Fruit fly (Drosophila melanogaster): ENCODE data around the gene Hmgcr.

Gene Hmgcr

dm6 chr3R:23747446-23747845 lies 14.3 kb downstream of the Hmgcr start:
- no peak for TF ChIP-seq CG9797 (GFP tag; optimal IDR thresholded peaks at IDR 0.05)
- no peak for TF ChIP-seq CG10431 (GFP tag; optimal IDR thresholded peaks at IDR 0.05)
- no peak for TF ChIP-seq CG17359 (tag; optimal IDR thresholded peaks at IDR 0.05)
- TF ChIP-seq jigr1 (GFP tag; IDR thresholded peaks at IDR 0.05), result no peak
- no peak for TF ChIP-seq HmgD (GFP tag; optimal IDR thresholded peaks at IDR 0.05)
- TF ChIP-seq ham (GFP tag; IDR thresholded peaks at IDR 0.05), result no peak
- TF ChIP-seq otp (GFP tag; IDR thresholded peaks at IDR 0.05), result peak; percentile 31; the same call in 1 of the 3 replicates
- TF ChIP-seq CG9609 (GFP tag; optimal IDR thresholded peaks at IDR 0.05), result no peak
- TF ChIP-seq CG6175 (GFP tag; IDR thresholded peaks at IDR 0.05), result no peak
- no peak for TF ChIP-seq HLH4C (GFP tag; IDR thresholded peaks at IDR 0.05; ENCODE audit: partially characterized antibody)
- no peak for TF ChIP-seq CG12942 (GFP tag; optimal IDR thresholded peaks at IDR 0.05)
- peak; percentile 57 for TF ChIP-seq cwo (GFP tag; optimal IDR thresholded peaks at IDR 0.05)

dm6 chr3R:23752728-23753127 lies 19.6 kb downstream of the Hmgcr start, which contains the start of the genes RanBP3 and Rpt5:
Gene RanBP3 (minus strand): TSS chr3R:23752834.
Gene Rpt5 (plus strand): TSS chr3R:23752876.
- TF ChIP-seq Opbp (GFP tag; IDR thresholded peaks at IDR 0.05; ENCODE audit: partially characterized antibody) (peak; percentile 90), CG3065 (GFP tag; optimal IDR thresholded peaks at IDR 0.05) (no peak), zf30C (GFP tag; optimal IDR thresholded peaks at IDR 0.05) (no peak), chif (GFP tag; optimal IDR thresholded peaks at IDR 0.05) (no peak), CG10209 (GFP tag; optimal IDR thresholded peaks at IDR 0.05) (peak; percentile 55), sr (GFP tag; IDR thresholded peaks at IDR 0.05) (no peak), E2f1 (GFP tag; IDR thresholded peaks at IDR 0.05) (peak; percentile 51; the same call in 1 of the 2 replicates), Nf-YC (tag; optimal IDR thresholded peaks at IDR 0.05) (no peak), CG13424 (tag; optimal IDR thresholded peaks at IDR 0.05) (peak; percentile 10), CG14860 (GFP tag; IDR thresholded peaks at IDR 0.05; ENCODE audit: partially characterized antibody) (peak; percentile 69), ara (GFP tag; IDR thresholded peaks at IDR 0.05) (peak; percentile 49; the same call in 1 of the 2 replicates), pzg (GFP tag; optimal IDR thresholded peaks at IDR 0.05) (peak; percentile 89), lilli (GFP tag; optimal IDR thresholded peaks at IDR 0.05) (peak; percentile 77), CG2678 (tag; optimal IDR thresholded peaks at IDR 0.05) (no peak), CG9437 (GFP tag; optimal IDR thresholded peaks at IDR 0.05) (no peak), zen2 (GFP tag; IDR thresholded peaks at IDR 0.05; ENCODE audit: partially characterized antibody) (peak; percentile 76), nerfin-2 (GFP tag; IDR thresholded peaks at IDR 0.05; ENCODE audit: partially characterized antibody) (peak; percentile 75), CG11398 (GFP tag; optimal IDR thresholded peaks at IDR 0.05) (peak; percentile 52), Scr (GFP tag; IDR thresholded peaks at IDR 0.05; ENCODE audit: partially characterized antibody) (peak; percentile 81), CG12236 (GFP tag; optimal IDR thresholded peaks at IDR 0.05) (no peak), onecut (GFP tag; IDR thresholded peaks at IDR 0.05) (peak; percentile 27; the same call in 1 of the 2 replicates), usp (GFP tag; optimal IDR thresholded peaks at IDR 0.05) (no peak), Sin3A (optimal IDR thresholded peaks at IDR 0.05) (peak; percentile 69), bab2 (GFP tag; optimal IDR thresholded peaks at IDR 0.05) (peak; percentile 21), gcm (GFP tag; optimal IDR thresholded peaks at IDR 0.05) (no peak), chinmo (GFP tag; IDR thresholded peaks at IDR 0.05; ENCODE audit: partially characterized antibody) (peak; percentile 69; the same call in 1 of the 4 replicates), tx (GFP tag; optimal IDR thresholded peaks at IDR 0.05) (peak; percentile 44), CG12942 (GFP tag; optimal IDR thresholded peaks at IDR 0.05) (peak; percentile 32), al (GFP tag; IDR thresholded peaks at IDR 0.05) (peak; percentile 37; the same call in 1 of the 2 replicates), nom (GFP tag; optimal IDR thresholded peaks at IDR 0.05) (peak; percentile 62), CG7928 (GFP tag; optimal IDR thresholded peaks at IDR 0.05) (no peak), crc (GFP tag; optimal IDR thresholded peaks at IDR 0.05) (no peak), Rfx (GFP tag; IDR thresholded peaks at IDR 0.05) (peak; percentile 83), Doc2 (GFP tag; IDR thresholded peaks at IDR 0.05) (no peak), CG1233 (GFP tag; optimal IDR thresholded peaks at IDR 0.05) (peak; percentile 27), ham (GFP tag; IDR thresholded peaks at IDR 0.05) (no peak), psq (GFP tag; optimal IDR thresholded peaks at IDR 0.05) (no peak), tap (tag; optimal IDR thresholded peaks at IDR 0.05) (no peak), dm (GFP tag; optimal IDR thresholded peaks at IDR 0.05) (peak; percentile 58), Oli (tag; optimal IDR thresholded peaks at IDR 0.05) (no peak)
